Worm (Caenorhabditis elegans) whole organism, L1 larva: ENCODE measurements around the gene syx-16.

Source experiments
- elt-2 ChIP-seq: sonication (generic microtip); optimal IDR thresholded peaks from 2 replicates; lab custom pipeline; 2016; ENCODE audit warnings: missing genetic modification characterization, mild to moderate bottlenecking, inconsistent platforms, missing compliant biosample characterization, missing genetic modification reagents
- fkh-4 ChIP-seq: sonication (generic microtip); optimal IDR thresholded peaks from 2 replicates; lab custom pipeline; 2016; ENCODE audit warnings: missing compliant biosample characterization, missing genetic modification characterization, borderline replicate concordance
- lin-39 ChIP-seq: fragments of 150-350 bp; optimal IDR thresholded peaks from 2 replicates; lab custom pipeline; 2014; ENCODE audit warnings: missing biosample characterization, missing genetic modification reagents, missing genetic modification characterization
- mdl-1 ChIP-seq, 2 experiments: fragments of 150-350 bp; optimal IDR thresholded peaks; 2 replicates each; lab custom pipeline; 2014 to 2017; ENCODE audit warnings: missing biosample characterization in 2 of 2, missing genetic modification characterization in 2 of 2, inconsistent platforms in 1 of 2
- snpc-4 ChIP-seq: fragments of 150-350 bp; optimal IDR thresholded peaks from 2 replicates; lab custom pipeline; 2014; ENCODE audit warnings: missing biosample characterization, missing genetic modification characterization
- unc-62 ChIP-seq: fragments of 150-350 bp; optimal IDR thresholded peaks from 2 replicates; lab custom pipeline; 2014; ENCODE audit warnings: missing biosample characterization, missing genetic modification reagents, missing genetic modification characterization
- unc-98 ChIP-seq: fragments of 200-800 bp; sonication (Bioruptor generic); IDR thresholded peaks from 2 replicates; pipeline ENCODE4 v1.3.6; 2022; ENCODE audit warnings: missing genetic modification characterization, missing compliant biosample characterization

DNA sequence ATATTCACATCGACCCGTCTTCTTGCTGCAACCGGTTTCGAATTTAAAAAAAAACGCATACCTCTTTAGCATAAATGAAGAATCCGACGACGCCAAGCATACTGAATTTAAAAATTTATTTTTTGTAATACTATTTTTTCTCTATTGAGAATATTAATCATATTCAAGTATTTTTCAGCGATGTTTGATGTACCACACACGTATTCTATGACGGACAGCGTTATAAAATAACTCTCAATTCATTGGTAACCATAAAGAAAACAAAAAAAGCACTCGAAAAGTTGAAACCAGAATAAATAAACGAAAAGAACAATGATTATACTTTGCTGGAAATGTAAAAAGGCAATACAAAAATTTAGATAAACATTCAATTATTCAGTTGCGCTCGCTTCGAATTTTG, 49.4 kb downstream of the syx-16 start, which contains the start of gene T10F2.5:
- TF ChIP-seq snpc-4, result no peak
- TF ChIP-seq fkh-4 (tag; lab: Kevin White, UChicago), result no peak
- TF ChIP-seq mdl-1 (tag; optimal IDR thresholded peaks at IDR 0.05; lab: Kevin White, UChicago), result no peak
- no peak for TF ChIP-seq lin-39 (tag; lab: Kevin White, UChicago)
- TF ChIP-seq unc-62 (GFP tag; lab: Kevin White, UChicago), result no peak
- TF ChIP-seq unc-98 (GFP tag; lab: Robert Waterston, UW), result no peak
- TF ChIP-seq elt-2 (tag; lab: Kevin White, UChicago), result no peak
